Worm (Caenorhabditis elegans): Measurements from ENCODE around the gene twk-6.

Gene twk-6

DNA sequence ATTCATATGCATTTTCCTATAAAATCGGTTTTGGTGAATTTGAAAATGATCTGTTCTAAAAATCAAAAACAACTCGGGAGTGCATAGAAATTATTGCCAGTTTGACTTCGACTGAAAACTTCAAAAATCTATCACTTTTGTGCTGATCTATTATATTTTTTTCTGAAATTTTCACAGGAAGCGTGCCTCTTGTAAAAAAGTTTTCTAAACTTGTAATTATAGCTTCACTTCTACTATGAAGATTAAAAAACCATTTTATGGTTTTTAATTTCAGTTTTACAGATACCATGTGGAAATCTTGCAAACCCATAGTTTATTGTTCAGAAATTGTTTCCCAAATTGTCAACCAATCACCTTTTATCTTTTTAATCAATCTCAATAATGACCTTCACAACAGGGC is 8.7 kb upstream of the twk-6 start, which contains the start of gene F17C8.9:
Gene F17C8.9, plus strand, starts transcription at position 301 of the 400 bp plus-strand sequence.
- TF ChIP-seq unc-62 (GFP tag; optimal IDR thresholded peaks at IDR 0.05), result no peak

DNA sequence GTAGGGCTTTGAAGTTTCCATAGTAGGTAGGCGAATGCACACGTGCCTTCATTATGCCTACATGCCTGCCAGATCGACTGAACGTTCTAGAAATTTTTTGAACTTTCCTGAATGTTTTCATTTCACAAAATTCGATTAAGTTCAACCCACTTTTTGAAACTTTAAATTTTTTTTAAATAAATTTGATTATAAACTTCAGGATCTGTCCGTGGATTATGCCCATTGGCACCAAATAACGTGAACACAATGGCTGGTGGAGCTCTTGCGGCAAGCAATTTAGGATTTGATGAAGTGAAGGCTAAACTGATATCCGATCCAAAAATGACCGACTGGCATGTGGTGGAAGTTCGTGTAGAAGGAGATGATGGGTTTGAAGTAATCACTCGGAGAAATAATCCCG is 7.3 kb upstream of the twk-6 start, which contains the start of gene F17C8.7:
Gene F17C8.7, plus strand, starts transcription at position 301 of the 400 bp plus-strand sequence.
- no peak for TF ChIP-seq unc-62 (GFP tag; optimal IDR thresholded peaks at IDR 0.05)

DNA sequence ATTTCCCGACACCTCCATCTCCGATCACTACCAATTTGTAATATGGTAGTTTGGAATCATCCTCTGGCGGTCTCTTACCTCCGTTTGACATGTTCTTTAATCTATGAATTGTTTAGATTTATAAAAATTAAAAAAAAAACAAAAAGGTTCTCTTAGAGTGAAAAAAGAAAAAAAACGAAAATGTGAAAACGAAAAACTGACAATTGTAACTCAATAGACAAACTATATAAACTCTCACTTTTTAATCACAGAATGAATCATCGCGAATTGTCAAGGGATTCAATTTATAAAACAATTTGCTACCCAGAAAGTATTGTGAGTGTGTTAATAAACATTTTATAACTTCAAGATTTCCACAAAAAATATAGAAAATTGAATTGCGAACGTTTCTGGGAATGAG is 2.7 kb upstream of the twk-6 start, which contains the start of gene ras-2:
Gene ras-2, minus strand, starts transcription at position 101 of the 400 bp plus-strand sequence.
- TF ChIP-seq unc-62 (GFP tag; optimal IDR thresholded peaks at IDR 0.05), result no peak

DNA sequence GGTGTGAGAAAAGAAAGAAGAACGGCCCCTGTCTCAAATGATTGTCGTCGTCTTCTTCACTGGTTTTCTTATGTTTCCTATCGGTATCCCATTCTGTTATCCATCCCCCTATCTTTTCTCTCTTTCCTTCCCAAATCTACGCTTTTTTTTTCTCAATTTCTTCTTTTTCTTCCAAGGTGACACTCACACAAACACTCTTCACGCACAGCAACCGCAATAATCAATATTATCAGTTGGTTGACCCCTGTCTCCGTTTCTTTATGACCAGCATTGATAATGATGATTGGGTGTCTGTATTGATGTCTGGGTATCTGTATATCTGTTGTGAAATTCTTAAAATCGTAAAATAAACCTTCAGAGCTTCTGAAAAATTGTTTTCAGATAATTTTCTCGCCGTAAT is 1.9 kb upstream of the twk-6 start:
- no peak for TF ChIP-seq unc-62 (GFP tag; optimal IDR thresholded peaks at IDR 0.05)

DNA sequence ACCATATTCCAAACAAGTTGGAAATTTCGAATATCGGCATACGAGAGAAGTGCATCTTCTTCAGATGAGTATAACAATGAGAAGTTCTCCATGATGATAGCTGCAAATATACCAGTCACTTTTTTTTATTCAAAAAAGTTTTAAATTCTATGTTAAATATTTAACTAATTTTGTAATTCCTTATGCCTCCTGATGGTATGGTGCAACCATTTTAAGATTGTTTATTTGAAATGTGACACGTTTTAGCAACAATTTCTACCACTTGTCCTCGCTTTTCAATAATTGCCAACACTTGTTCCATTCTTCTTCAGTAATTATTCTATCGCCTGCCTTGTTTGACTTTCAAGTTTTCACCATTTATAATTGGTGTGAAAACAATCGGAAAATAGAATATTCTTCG is 3.2 kb downstream of the twk-6 start, which contains the start of gene F17C8.6:
Gene F17C8.6, minus strand, starts transcription at position 101 of the 400 bp plus-strand sequence.
- TF ChIP-seq unc-62 (GFP tag; optimal IDR thresholded peaks at IDR 0.05), result no peak

DNA sequence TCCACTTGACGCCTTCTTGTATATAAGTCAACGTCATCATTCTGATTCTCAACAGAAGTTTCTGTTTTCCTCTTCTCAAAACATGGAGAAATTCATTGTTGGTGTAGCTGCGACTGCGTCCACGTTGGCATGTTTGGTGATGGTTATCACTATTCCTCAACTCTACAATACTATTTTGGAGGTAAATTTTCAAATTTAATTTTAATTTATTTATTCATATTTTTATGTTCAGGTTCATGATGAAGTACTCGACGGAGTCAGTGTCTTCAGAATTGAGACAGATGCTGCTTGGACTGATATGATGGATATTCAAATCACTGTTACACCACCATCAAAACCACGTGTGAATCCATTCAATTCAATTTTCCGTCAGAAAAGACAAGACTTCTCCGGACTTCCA is 5.4 kb downstream of the twk-6 start, which contains the start of gene col-89:
Gene col-89, plus strand, starts transcription at position 19 of the 400 bp plus-strand sequence.
- TF ChIP-seq unc-62 (GFP tag; optimal IDR thresholded peaks at IDR 0.05), result no peak

DNA sequence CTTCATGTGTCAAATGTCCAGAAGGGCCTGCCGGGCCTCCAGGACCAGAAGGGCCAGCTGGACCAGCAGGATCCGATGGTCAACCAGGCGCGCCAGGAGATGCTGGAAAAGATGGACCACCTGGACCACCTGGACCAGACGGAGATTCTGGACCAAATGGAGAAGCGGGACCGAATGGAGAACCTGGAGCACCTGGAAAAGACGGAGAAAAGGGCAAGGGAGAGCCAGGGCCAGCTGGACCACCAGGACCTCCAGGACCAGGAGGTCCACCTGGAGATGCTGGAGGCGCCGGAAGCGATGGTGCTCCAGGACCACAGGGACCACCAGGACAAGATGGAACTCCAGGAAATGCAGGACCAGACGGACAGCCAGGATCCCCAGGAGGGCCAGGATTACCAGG is 5.9 kb downstream of the twk-6 start:
- TF ChIP-seq unc-62 (GFP tag; optimal IDR thresholded peaks at IDR 0.05), result no peak

DNA sequence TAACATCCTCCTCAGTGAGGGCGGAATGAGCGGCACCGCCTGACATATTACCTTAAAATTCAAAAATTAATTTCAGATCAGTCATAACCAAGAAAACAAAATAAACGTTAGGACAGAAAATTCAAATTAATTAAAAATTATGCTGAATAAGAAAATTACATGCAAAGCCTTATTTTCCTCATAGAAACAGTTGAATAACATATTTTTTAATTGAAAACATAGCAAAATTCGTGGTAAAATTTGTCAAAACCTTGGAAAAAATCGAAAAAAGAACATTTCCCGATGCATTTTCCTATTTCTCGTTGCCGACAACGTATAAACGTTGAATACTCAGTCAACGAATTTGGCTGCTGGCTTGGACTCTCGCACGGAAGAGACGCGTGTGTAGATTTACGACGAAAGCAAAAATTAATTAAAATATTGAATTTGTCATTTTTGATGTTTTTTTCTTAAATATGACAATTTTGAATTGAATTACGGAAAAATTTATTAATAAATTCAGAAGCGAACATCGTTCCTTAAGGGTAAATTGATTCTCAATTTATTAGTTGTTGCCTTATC is 11.4 kb downstream of the twk-6 start, which contains the start of the genes rps-0 and rbg-3:
Gene rps-0, minus strand, starts transcription at position 51 of the 561 bp plus-strand sequence.
Gene rbg-3, plus strand, starts transcription at position 424 of the 561 bp plus-strand sequence.
- TF ChIP-seq unc-62 (GFP tag; optimal IDR thresholded peaks at IDR 0.05), result no peak

DNA sequence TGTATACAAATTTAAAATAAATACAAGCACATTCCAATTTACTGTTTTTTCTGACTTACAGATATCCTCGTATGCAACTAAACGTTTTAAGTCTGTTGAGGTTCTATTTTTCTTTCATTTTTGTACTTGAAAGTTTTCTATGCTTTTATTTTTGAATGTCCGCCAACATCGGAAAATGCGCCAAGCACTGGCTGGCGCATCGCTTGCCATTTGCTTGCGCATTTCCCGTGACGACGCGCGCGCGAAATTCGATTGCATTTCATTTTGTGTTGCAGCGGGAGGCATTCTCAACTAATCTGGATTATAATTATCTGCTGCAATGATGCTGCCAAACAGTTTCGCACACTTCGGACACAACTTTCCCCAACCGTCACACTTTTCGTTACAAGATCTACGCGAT is 14.3 kb downstream of the twk-6 start, which contains the start of gene fbxl-2:
Gene fbxl-2, plus strand, starts transcription at position 278 of the 400 bp plus-strand sequence.
- no peak for TF ChIP-seq unc-62 (GFP tag; optimal IDR thresholded peaks at IDR 0.05)

DNA sequence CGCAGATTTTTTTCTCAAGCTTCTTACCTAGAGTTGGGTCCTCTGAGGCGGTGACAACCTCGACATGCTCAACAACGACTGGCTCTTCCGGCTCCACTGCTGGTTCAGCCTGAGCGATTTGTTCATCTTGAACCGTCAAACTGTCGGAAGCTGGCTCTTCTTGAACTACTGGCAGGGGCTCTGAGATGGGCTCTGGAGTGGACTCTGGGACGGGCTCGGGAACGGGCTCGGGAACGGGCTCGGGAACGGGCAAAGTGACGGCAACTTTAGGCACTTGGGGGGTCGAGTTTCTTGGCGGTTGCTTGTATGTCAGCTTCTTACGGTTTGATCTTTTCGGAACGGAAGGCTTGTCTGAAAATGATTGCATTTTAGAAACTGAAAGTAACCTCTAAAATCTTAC is 20.1 kb downstream of the twk-6 start:
- TF ChIP-seq unc-62 (GFP tag; optimal IDR thresholded peaks at IDR 0.05), result no peak

DNA sequence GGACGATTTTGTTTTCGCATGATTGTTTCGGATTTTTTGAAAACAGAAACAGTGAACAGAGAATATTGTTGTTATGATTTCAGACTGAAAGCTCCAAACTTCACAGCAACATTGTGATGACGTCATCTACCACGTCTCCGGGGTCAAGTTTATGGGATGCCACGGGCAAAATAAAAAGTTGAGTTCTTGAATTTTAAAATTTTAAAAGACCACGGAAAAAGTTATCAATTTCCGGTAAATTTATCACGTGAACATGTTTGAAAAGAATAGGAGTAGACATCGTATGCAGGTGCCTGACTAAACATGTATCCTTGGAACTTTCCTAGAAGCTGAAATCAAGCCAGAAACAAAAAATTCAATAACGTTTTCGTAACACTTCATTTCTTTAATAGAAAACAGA is 20.8 kb downstream of the twk-6 start, which contains the start of gene B0393.4:
Gene B0393.4, minus strand, starts transcription at position 101 of the 400 bp plus-strand sequence.
- TF ChIP-seq unc-62 (GFP tag; optimal IDR thresholded peaks at IDR 0.05), result no peak

DNA sequence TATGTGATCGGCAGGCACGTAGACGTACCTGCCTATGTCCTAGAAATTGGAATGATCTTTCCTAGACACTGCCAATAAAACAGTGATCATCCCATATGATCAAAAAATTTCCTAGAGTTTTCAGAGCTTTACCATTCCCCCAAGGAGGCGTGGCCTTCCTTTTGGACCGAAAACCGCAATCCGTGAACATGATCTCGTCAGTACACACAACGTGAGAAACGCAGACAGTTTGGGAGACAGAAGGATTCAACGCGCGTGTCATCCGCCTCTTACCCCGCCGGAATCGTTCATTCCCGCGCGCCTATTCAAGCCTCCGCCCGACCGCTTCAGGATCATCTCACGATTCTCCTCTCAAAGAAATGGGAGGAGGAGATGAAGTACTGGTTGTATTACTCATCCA is 22.8 kb downstream of the twk-6 start, which contains the start of gene B0393.5:
Gene B0393.5, plus strand, starts transcription at position 301 of the 400 bp plus-strand sequence.
- no peak for TF ChIP-seq unc-62 (GFP tag; optimal IDR thresholded peaks at IDR 0.05)

DNA sequence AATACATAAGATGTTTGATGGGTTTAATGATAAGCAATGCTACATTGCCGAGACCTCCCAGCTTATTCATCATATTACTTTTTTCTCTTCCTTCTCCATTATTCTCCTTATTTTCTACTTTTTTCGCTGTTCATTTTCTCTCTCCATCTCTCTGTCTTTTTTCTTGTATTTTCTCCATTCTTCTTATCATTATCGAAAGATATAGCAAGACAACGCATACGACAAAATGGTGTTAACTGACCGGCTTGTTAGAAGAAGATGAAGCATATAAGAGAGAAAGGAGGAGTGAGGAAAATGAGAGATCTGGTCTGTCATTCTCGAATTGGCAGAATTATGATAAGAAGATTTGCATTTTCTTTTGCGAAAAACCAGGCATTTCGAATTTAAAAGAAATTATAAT is 24.1 kb downstream of the twk-6 start:
- TF ChIP-seq unc-62 (GFP tag; optimal IDR thresholded peaks at IDR 0.05), result no peak

DNA sequence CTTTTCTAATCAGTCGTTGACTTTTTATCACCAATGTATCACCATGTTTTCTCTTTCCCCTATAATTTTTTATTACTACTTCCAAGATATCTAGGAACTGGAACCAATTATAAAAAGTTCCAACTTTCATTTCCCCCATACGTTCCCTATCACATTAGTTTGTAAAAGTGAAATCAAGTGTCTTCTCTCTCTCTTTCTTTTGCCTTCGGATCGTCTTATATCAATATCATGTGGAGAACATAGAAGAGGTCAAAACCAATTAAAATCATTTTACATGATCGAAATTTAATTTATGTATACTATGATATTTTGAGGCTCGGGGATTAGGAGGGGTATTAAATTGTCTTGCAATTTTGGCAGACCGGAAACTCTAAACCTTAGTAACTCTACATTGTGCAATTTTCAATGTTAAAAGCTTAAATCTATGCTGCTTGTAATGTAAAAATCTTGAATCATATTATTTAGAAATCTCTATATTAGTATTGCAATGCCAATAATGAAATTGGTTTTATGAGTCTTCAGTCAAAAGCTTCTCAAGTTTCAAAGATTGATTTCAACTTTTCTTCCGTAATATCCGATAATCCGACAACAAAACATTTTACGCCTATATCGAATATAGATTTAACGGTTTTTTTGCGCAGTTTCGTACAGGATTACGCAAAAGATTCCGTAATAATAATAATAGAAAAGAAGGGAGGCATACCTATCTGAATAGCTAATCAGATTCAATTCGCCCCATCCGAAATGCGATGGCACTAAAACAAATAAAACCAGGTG is 25.3 kb downstream of the twk-6 start:
- TF ChIP-seq unc-62 (GFP tag; optimal IDR thresholded peaks at IDR 0.05), result no peak

DNA sequence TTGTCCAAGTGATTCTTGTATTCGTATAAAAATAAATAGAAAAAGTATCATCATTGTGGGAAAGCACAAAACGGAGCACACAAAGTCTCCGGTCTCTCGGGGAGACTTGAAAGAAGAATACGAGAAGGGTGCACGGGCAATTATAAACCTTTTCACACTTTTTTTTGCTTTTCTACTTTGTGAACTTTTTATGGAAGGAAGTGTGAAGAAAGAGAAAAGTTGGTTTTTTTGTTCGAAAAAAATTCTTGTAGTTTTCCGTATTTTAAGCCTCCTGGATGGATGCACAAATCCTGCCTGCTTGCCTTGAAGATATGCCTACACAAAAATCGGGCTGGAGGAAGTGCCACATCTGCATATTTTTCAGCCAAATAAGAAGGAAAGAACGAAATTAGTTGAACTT is 35.3 kb downstream of the twk-6 start, which contains the start of gene B0393.7:
Gene B0393.7, minus strand, starts transcription at position 101 of the 400 bp plus-strand sequence.
- TF ChIP-seq unc-62 (GFP tag; optimal IDR thresholded peaks at IDR 0.05), result no peak

DNA sequence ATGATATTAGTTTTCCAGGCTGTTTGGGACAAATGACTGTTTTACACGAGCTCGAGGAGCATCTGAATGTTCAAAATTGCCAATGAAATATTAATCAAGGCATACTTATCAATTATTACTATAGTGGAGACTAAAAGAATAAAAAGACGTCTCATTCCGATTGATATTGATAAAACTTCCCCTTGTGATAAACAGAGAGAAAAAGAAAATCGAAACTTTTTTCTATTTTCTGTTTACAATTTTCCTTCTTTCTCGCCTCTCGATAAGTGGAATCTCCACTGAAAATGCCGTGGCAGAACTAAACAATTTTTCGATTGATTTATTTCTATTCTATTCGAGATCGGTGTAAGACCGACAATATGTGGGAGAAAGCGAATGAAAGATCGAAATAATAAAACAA is 37.1 kb downstream of the twk-6 start, which contains the start of gene B0393.9:
Gene B0393.9, minus strand, starts transcription at position 303 of the 400 bp plus-strand sequence.
- no peak for TF ChIP-seq unc-62 (GFP tag; optimal IDR thresholded peaks at IDR 0.05)

Measured in whole organism, dauer.